Worm (Caenorhabditis elegans) whole organism, L1 larva: ENCODE measurements around the gene wee-1.3.

ENCODE experiments used
- elt-2 ChIP-seq: sonication (generic microtip); optimal IDR thresholded peaks from 2 replicates; lab custom pipeline; 2016; ENCODE audit warnings: missing genetic modification characterization, mild to moderate bottlenecking, inconsistent platforms, missing compliant biosample characterization, missing genetic modification reagents
- irx-1 ChIP-seq: sonication (generic microtip); optimal IDR thresholded peaks from 2 replicates; lab custom pipeline; 2016; ENCODE audit warnings: missing genetic modification characterization, missing compliant biosample characterization
- lin-13 ChIP-seq: fragments of 150-350 bp; optimal IDR thresholded peaks from 2 replicates; lab custom pipeline; 2014; ENCODE audit warnings: missing biosample characterization, missing genetic modification reagents, missing genetic modification characterization
- lin-35 ChIP-seq, 2 experiments: fragments of 150-350 bp; optimal IDR thresholded peaks; 2 replicates each; lab custom pipeline; 2014; ENCODE audit warnings: missing biosample characterization in 2 of 2, missing genetic modification characterization in 2 of 2, missing genetic modification reagents in 2 of 2
- lir-3 ChIP-seq: sonication (generic microtip); optimal IDR thresholded peaks from 2 replicates; lab custom pipeline; 2016; ENCODE audit warnings: mild to moderate bottlenecking, missing genetic modification characterization, moderate library complexity, missing compliant biosample characterization; ENCODE audit not compliant: poor library complexity
- nhr-11 ChIP-seq: fragments of 150-350 bp; optimal IDR thresholded peaks from 2 replicates; lab custom pipeline; 2014; ENCODE audit warnings: missing biosample characterization, missing genetic modification characterization
- nhr-12 ChIP-seq: sonication (generic microtip); optimal IDR thresholded peaks from 2 replicates; lab custom pipeline; 2017; ENCODE audit warnings: missing biosample characterization, missing genetic modification characterization
- nhr-71 ChIP-seq: sonication (generic microtip); optimal IDR thresholded peaks from 2 replicates; lab custom pipeline; 2016; ENCODE audit warnings: mild to moderate bottlenecking, missing genetic modification characterization, moderate library complexity, missing compliant biosample characterization
- skn-1 ChIP-seq: fragments of 150-350 bp; optimal IDR thresholded peaks from 2 replicates; lab custom pipeline; 2014; ENCODE audit warnings: missing biosample characterization, missing genetic modification characterization
- sptf-1 ChIP-seq: fragments of 150-350 bp; optimal IDR thresholded peaks from 2 replicates; lab custom pipeline; 2014; ENCODE audit warnings: missing biosample characterization, missing genetic modification characterization
- tbx-2 ChIP-seq: sonication (generic microtip); optimal IDR thresholded peaks from 2 replicates; lab custom pipeline; 2016; ENCODE audit warnings: missing genetic modification characterization, missing compliant biosample characterization
- unc-130 ChIP-seq: fragments of 150-350 bp; optimal IDR thresholded peaks from 2 replicates; lab custom pipeline; 2017; ENCODE audit warnings: missing biosample characterization, missing genetic modification characterization, inconsistent platforms
- ztf-11 ChIP-seq, 2 experiments: sonication (generic microtip); optimal IDR thresholded peaks; 2 replicates each; lab custom pipeline; 2016 to 2017; ENCODE audit warnings: missing genetic modification characterization in 2 of 2, missing biosample characterization in 1 of 2, missing compliant biosample characterization in 1 of 2

DNA sequence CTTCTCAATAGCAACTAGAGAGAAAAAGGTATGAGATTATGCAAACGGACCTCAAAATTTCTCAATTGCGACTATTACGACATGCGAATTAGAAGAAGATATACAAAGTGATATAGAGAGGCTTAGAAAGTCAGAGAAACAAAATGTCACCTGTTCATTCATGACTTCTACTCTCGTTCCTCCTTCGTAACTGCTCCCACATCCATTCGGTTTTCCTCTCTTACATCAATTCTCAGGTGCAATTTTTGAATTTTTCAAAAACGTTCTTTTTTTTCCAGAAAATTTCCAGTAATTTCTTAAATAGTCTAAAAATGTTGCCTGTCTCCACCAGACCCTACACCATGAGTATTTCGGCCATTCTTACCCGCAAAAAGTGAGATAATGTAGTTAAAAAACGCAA, 48.4 kb upstream of the wee-1.3 start:
- TF ChIP-seq lir-3 (tag; lab: Kevin White, UChicago) = no peak
- no peak for TF ChIP-seq lin-35 (GFP tag; optimal IDR thresholded peaks at IDR 0.05; lab: Kevin White, UChicago)
- TF ChIP-seq tbx-2 (tag; lab: Kevin White, UChicago) = no peak
- no peak for TF ChIP-seq ztf-11 (tag; optimal IDR thresholded peaks at IDR 0.05; lab: Kevin White, UChicago)
- TF ChIP-seq nhr-71 = no peak
- TF ChIP-seq nhr-11 = no peak
- TF ChIP-seq skn-1 = no peak
- TF ChIP-seq nhr-12 (tag; lab: Kevin White, UChicago) = no peak
- no peak for TF ChIP-seq lin-13 (GFP tag; lab: Kevin White, UChicago)
- no peak for TF ChIP-seq unc-130 (tag; lab: Kevin White, UChicago)
- TF ChIP-seq elt-2 (tag; lab: Kevin White, UChicago) = no peak
- no peak for TF ChIP-seq irx-1 (tag; lab: Kevin White, UChicago)
- TF ChIP-seq sptf-1 (tag; lab: Kevin White, UChicago) = no peak
